Worm (Caenorhabditis elegans) whole organism, late embryonic: ENCODE data around the gene srw-68.

ENCODE experiments used
- ama-1 ChIP-seq: fragments of 150-350 bp; optimal IDR thresholded peaks from 2 replicates; lab custom pipeline; 2014
- ceh-30 ChIP-seq: fragments of 150-350 bp; optimal IDR thresholded peaks from 2 replicates; lab custom pipeline; 2014; ENCODE audit warnings: missing biosample characterization, missing genetic modification characterization
- ceh-9 ChIP-seq: sonication (generic microtip); optimal IDR thresholded peaks from 2 replicates; lab custom pipeline; 2016; ENCODE audit warnings: mild to moderate bottlenecking, missing genetic modification characterization, inconsistent platforms, missing compliant biosample characterization
- dve-1 ChIP-seq: sonication (generic microtip); optimal IDR thresholded peaks from 2 replicates; lab custom pipeline; 2017; ENCODE audit warnings: antibody characterized with exemption, mild to moderate bottlenecking, missing genetic modification characterization, missing compliant biosample characterization
- eyg-1 ChIP-seq: sonication (generic microtip); optimal IDR thresholded peaks from 2 replicates; lab custom pipeline; 2016; ENCODE audit warnings: missing genotype, missing genetic modification characterization, missing compliant biosample characterization
- hlh-6 ChIP-seq: sonication (generic microtip); optimal IDR thresholded peaks from 2 replicates; lab custom pipeline; 2016; ENCODE audit warnings: missing genotype, missing genetic modification characterization, missing compliant biosample characterization
- npax-4 ChIP-seq: sonication (generic microtip); optimal IDR thresholded peaks from 2 replicates; lab custom pipeline; 2016; ENCODE audit warnings: missing genetic modification characterization, missing compliant biosample characterization
- pqm-1 ChIP-seq: sonication (generic microtip); optimal IDR thresholded peaks from 2 replicates; lab custom pipeline; 2016; ENCODE audit warnings: missing genetic modification characterization, missing compliant biosample characterization
- tbx-2 ChIP-seq: sonication (generic microtip); optimal IDR thresholded peaks from 2 replicates; lab custom pipeline; 2016; ENCODE audit warnings: missing genetic modification characterization, missing compliant biosample characterization
- unc-55 ChIP-seq: sonication (generic microtip); optimal IDR thresholded peaks from 2 replicates; lab custom pipeline; 2017; ENCODE audit warnings: missing biosample characterization, missing genetic modification reagents, missing genetic modification characterization

ce11 chrV:7428880-7429279, 2.4 kb upstream of the srw-68 start, which contains the start of gene srw-69:
- TF ChIP-seq ceh-30 (tag; lab: Kevin White, UChicago) (no peak), dve-1 (tag; lab: Kevin White, UChicago) (no peak), ceh-9 (no peak), hlh-6 (tag; lab: Kevin White, UChicago) (no peak), tbx-2 (tag; lab: Kevin White, UChicago) (no peak), pqm-1 (tag; lab: Kevin White, UChicago) (no peak), unc-55 (GFP tag; lab: Kevin White, UChicago) (no peak), ama-1 (lab: Kevin White, UChicago) (no peak), eyg-1 (tag; lab: Kevin White, UChicago) (no peak), npax-4 (tag; lab: Kevin White, UChicago) (no peak)
